Worm (Caenorhabditis elegans): ENCODE data around the gene Y45F10D.16.
A peak's percentile ranks its signal among the peaks of the same experiment; 100 is the strongest.

Gene Y45F10D.16

ce11 chrIV:13826363-13826762 is 50.1 kb downstream of the Y45F10D.16 start (continued):
- peak; percentile 51 for TF ChIP-seq nhr-11 (tag; optimal IDR thresholded peaks at IDR 0.05)
- no peak for TF ChIP-seq nhr-10 (tag; optimal IDR thresholded peaks at IDR 0.05)
- peak; percentile 5 for TF ChIP-seq lin-13 (GFP tag; optimal IDR thresholded peaks at IDR 0.05)
- TF ChIP-seq aha-1 (tag) = no peak
- TF ChIP-seq tra-1 (GFP tag; IDR thresholded peaks at IDR 0.05) = no peak; the same call in none of the 2 replicates
- TF ChIP-seq daf-8 (GFP tag; IDR thresholded peaks at IDR 0.05) = no peak
- TF ChIP-seq nhr-237 (tag; optimal IDR thresholded peaks at IDR 0.05) = no peak
- TF ChIP-seq mep-1 (tag; optimal IDR thresholded peaks at IDR 0.05) = peak; percentile 64
- no peak for TF ChIP-seq ZK337.2 (GFP tag; IDR thresholded peaks at IDR 0.05)
- peak; percentile 41 for TF ChIP-seq nhr-48 (tag; optimal IDR thresholded peaks at IDR 0.05)
- TF ChIP-seq D1046.2 (GFP tag; IDR thresholded peaks at IDR 0.05) = no peak
- TF ChIP-seq dpl-1 (GFP tag; optimal IDR thresholded peaks at IDR 0.05) = peak; percentile 38
- no peak for TF ChIP-seq pha-4 (GFP tag; IDR thresholded peaks at IDR 0.05)
- TF ChIP-seq pha-4 (tag; optimal IDR thresholded peaks at IDR 0.05) = peak; percentile 1
- peak; percentile 93 for TF ChIP-seq hlh-11 (tag; optimal IDR thresholded peaks at IDR 0.05)
